Fruit fly (Drosophila melanogaster) whole organism, embryonic: Measurements from ENCODE around the gene CG2278.

Experiments used
- Asciz ChIP-seq: fragments of 200-800 bp; sonication (Bioruptor generic); optimal IDR thresholded peaks from 2 replicates; lab custom pipeline; 2017; ENCODE audit warnings: missing biosample characterization, mild to moderate bottlenecking, missing genetic modification characterization, missing genetic modification reagents
- CG10209 ChIP-seq: fragments of 200-800 bp; sonication (Bioruptor generic); optimal IDR thresholded peaks from 3 replicates; lab custom pipeline; 2017; ENCODE audit warnings: missing biosample characterization, mild to moderate bottlenecking, missing genetic modification characterization, missing genetic modification reagents
- CG10267 ChIP-seq: fragments of 200-800 bp; sonication (Bioruptor generic); optimal IDR thresholded peaks from 2 replicates; lab custom pipeline; 2018; ENCODE audit warnings: missing biosample characterization, mild to moderate bottlenecking, missing genetic modification characterization, moderate library complexity
- CG11247 ChIP-seq: fragments of 200-800 bp; sonication (Bioruptor generic); IDR thresholded peaks from 2 replicates; pipeline ENCODE4 v1.3.6; 2022; ENCODE audit warnings: missing biosample characterization, missing genetic modification characterization
- CG13424 ChIP-seq: fragments of 200-800 bp; sonication (Bioruptor generic); optimal IDR thresholded peaks from 2 replicates; lab custom pipeline; 2019; ENCODE audit warnings: missing biosample characterization, mild to moderate bottlenecking, missing genetic modification characterization, moderate library complexity
- CG16863 ChIP-seq: fragments of 200-800 bp; sonication (Bioruptor generic); optimal IDR thresholded peaks from 3 replicates; lab custom pipeline; 2016; ENCODE audit warnings: missing biosample characterization, missing genetic modification characterization
- CG17829 ChIP-seq: fragments of 200-800 bp; optimal IDR thresholded peaks from 2 replicates; lab custom pipeline; 2019; ENCODE audit warnings: missing biosample characterization, mild to moderate bottlenecking, missing genetic modification characterization, moderate library complexity
- CG18262 ChIP-seq: fragments of 200-800 bp; optimal IDR thresholded peaks from 3 replicates; lab custom pipeline; 2019; ENCODE audit warnings: missing biosample characterization, mild to moderate bottlenecking, missing genetic modification characterization, moderate library complexity
- CG1832 ChIP-seq: fragments of 200-800 bp; sonication (Bioruptor generic); optimal IDR thresholded peaks from 2 replicates; lab custom pipeline; 2017; ENCODE audit warnings: missing biosample characterization, mild to moderate bottlenecking, missing genetic modification characterization, inconsistent platforms
- CG2712 ChIP-seq: fragments of 200-800 bp; optimal IDR thresholded peaks from 3 replicates; lab custom pipeline; 2019; ENCODE audit warnings: missing biosample characterization, mild to moderate bottlenecking, missing genetic modification characterization, moderate library complexity
- CG30431 ChIP-seq: fragments of 200-800 bp; sonication (Bioruptor generic); optimal IDR thresholded peaks from 2 replicates; lab custom pipeline; 2017; ENCODE audit warnings: missing biosample characterization, missing genetic modification characterization
- CG31441 ChIP-seq: fragments of 200-800 bp; sonication (Bioruptor generic); IDR thresholded peaks from 2 replicates; pipeline ENCODE4 v1.3.6; 2022; ENCODE audit warnings: missing biosample characterization, missing genetic modification characterization
- CG4360 ChIP-seq: fragments of 200-800 bp; sonication (Bioruptor generic); IDR thresholded peaks from 2 replicates; pipeline ENCODE4 v1.3.6; 2022; ENCODE audit warnings: missing biosample characterization, missing genetic modification characterization
- CG6175 ChIP-seq: fragments of 200-800 bp; sonication (Bioruptor generic); IDR thresholded peaks from 3 replicates; pipeline ENCODE4 v1.3.6; 2022; ENCODE audit warnings: missing biosample characterization, missing genetic modification characterization
- CG6654 ChIP-seq: fragments of 200-800 bp; sonication (Bioruptor generic); optimal IDR thresholded peaks from 2 replicates; lab custom pipeline; 2017; ENCODE audit warnings: missing biosample characterization, mild to moderate bottlenecking, missing genetic modification characterization
- CG8478 ChIP-seq: fragments of >200 bp; optimal IDR thresholded peaks from 2 replicates; lab custom pipeline; 2018
- D ChIP-seq, 2 experiments: fragments of 200-800 bp in 1 of 2; fragments of >200 bp in 1 of 2; sonication (Bioruptor generic) in 1 of 2; optimal IDR thresholded peaks; 2 replicates in 1 of 2; 3 replicates in 1 of 2; lab custom pipeline; 2017; ENCODE audit warnings: mild to moderate bottlenecking in 1 of 2, missing biosample characterization in 1 of 2, missing genetic modification characterization in 1 of 2, missing genetic modification reagents in 1 of 2
- E2f2 ChIP-seq: fragments of 200-800 bp; sonication (Bioruptor generic); IDR thresholded peaks from 2 replicates; pipeline ENCODE4 v1.3.6; 2022; ENCODE audit warnings: missing biosample characterization, missing genetic modification characterization
- Hr3 ChIP-seq: fragments of 200-800 bp; sonication (Bioruptor generic); optimal IDR thresholded peaks from 3 replicates; lab custom pipeline; 2016; ENCODE audit warnings: missing biosample characterization, missing genetic modification characterization
- Kr ChIP-seq: fragments of 200-800 bp; sonication (Bioruptor generic); optimal IDR thresholded peaks from 2 replicates; lab custom pipeline; 2017; ENCODE audit warnings: missing biosample characterization, mild to moderate bottlenecking, missing genetic modification characterization
- Lpt ChIP-seq: fragments of >200 bp; optimal IDR thresholded peaks from 2 replicates; lab custom pipeline; 2018; ENCODE audit warnings: missing biosample characterization, missing genetic modification characterization
- MBD-R2 ChIP-seq: fragments of 200-800 bp; sonication (Bioruptor generic); IDR thresholded peaks from 2 replicates; pipeline ENCODE4 v1.3.6; 2022; ENCODE audit warnings: missing biosample characterization, missing genetic modification characterization
- Mad ChIP-seq: fragments of 200-800 bp; sonication (Bioruptor generic); optimal IDR thresholded peaks from 2 replicates; lab custom pipeline; 2016; ENCODE audit warnings: missing biosample characterization, missing genetic modification characterization
- Ravus ChIP-seq: fragments of 200-800 bp; sonication (Bioruptor generic); IDR thresholded peaks from 2 replicates; pipeline ENCODE4 v1.3.6; 2022; ENCODE audit warnings: missing biosample characterization, missing genetic modification characterization
- Side ChIP-seq: fragments of 200-800 bp; sonication (Bioruptor generic); optimal IDR thresholded peaks from 2 replicates; lab custom pipeline; 2016; ENCODE audit warnings: missing biosample characterization, missing genetic modification characterization
- Sox100B ChIP-seq: fragments of 200-800 bp; sonication (Bioruptor generic); optimal IDR thresholded peaks from 3 replicates; lab custom pipeline; 2018; ENCODE audit warnings: missing biosample characterization, mild to moderate bottlenecking, missing genetic modification characterization
- Trl ChIP-seq, 3 experiments: fragments of >200 bp in 2 of 3; fragments of 200-800 bp in 1 of 3; sonication (Bioruptor generic) in 1 of 3; optimal IDR thresholded peaks; 2 replicates in 1 of 3; 3 replicates in 2 of 3; lab custom pipeline; 2016 to 2017; ENCODE audit warnings: missing biosample characterization in 1 of 3, missing genetic modification characterization in 1 of 3
- br ChIP-seq: fragments of >200 bp; optimal IDR thresholded peaks from 2 replicates; lab custom pipeline; 2017
- bsh ChIP-seq, 2 experiments: fragments of 200-800 bp; sonication (Bioruptor generic); optimal IDR thresholded peaks; 2 replicates each; lab custom pipeline; 2017 to 2018; ENCODE audit warnings: mild to moderate bottlenecking in 2 of 2, missing biosample characterization in 2 of 2, missing genetic modification characterization in 2 of 2, moderate library complexity in 1 of 2
- cad ChIP-seq: fragments of >200 bp; optimal IDR thresholded peaks from 2 replicates; lab custom pipeline; 2017; ENCODE audit warnings: missing biosample characterization, missing genetic modification characterization
- chinmo ChIP-seq: fragments of 200-800 bp; sonication (Bioruptor generic); IDR thresholded peaks from 4 replicates; pipeline ENCODE4 v1.3.6; 2022; ENCODE audit warnings: missing biosample characterization, missing genetic modification characterization; ENCODE audit not compliant: partially characterized antibody
- danr ChIP-seq: fragments of 200-800 bp; sonication (Bioruptor generic); IDR thresholded peaks from 2 replicates; pipeline ENCODE4 v1.3.6; 2022; ENCODE audit warnings: missing biosample characterization, missing genetic modification characterization
- dmrt11E ChIP-seq: fragments of 200-800 bp; sonication (Bioruptor generic); optimal IDR thresholded peaks from 3 replicates; lab custom pipeline; 2018; ENCODE audit warnings: missing biosample characterization, mild to moderate bottlenecking, missing genetic modification characterization, moderate library complexity
- ems ChIP-seq: fragments of 200-800 bp; sonication (Bioruptor generic); optimal IDR thresholded peaks from 3 replicates; lab custom pipeline; 2016; ENCODE audit warnings: missing biosample characterization, missing genetic modification characterization
- fu2 ChIP-seq: fragments of 200-800 bp; sonication (Bioruptor generic); optimal IDR thresholded peaks from 2 replicates; lab custom pipeline; 2016; ENCODE audit warnings: missing biosample characterization, missing genetic modification characterization
- ham ChIP-seq: fragments of 200-800 bp; sonication (Bioruptor generic); IDR thresholded peaks from 2 replicates; pipeline ENCODE4 v1.3.6; 2022; ENCODE audit warnings: missing biosample characterization, missing genetic modification characterization
- jing ChIP-seq: fragments of 200-800 bp; sonication (Bioruptor generic); optimal IDR thresholded peaks from 2 replicates; lab custom pipeline; 2018; ENCODE audit warnings: missing biosample characterization, mild to moderate bottlenecking, missing genetic modification characterization
- lola ChIP-seq, 3 experiments: fragments of >200 bp in 2 of 3; fragments of 200-800 bp in 1 of 3; sonication (Bioruptor generic) in 1 of 3; optimal IDR thresholded peaks; 2 replicates each; lab custom pipeline; 2017 to 2019; ENCODE audit warnings: missing biosample characterization in 3 of 3, missing genetic modification characterization in 3 of 3, mild to moderate bottlenecking in 1 of 3, moderate library complexity in 1 of 3
- nmo ChIP-seq: fragments of 200-800 bp; sonication (Bioruptor generic); optimal IDR thresholded peaks from 2 replicates; lab custom pipeline; 2018; ENCODE audit warnings: missing biosample characterization, mild to moderate bottlenecking, missing genetic modification characterization, moderate library complexity
- nom ChIP-seq: fragments of 200-800 bp; sonication (Bioruptor generic); optimal IDR thresholded peaks from 2 replicates; lab custom pipeline; 2017; ENCODE audit warnings: missing biosample characterization, missing genetic modification characterization, mild to moderate bottlenecking, moderate library complexity, missing genetic modification reagents
- oc ChIP-seq: fragments of 200-800 bp; sonication (Bioruptor generic); optimal IDR thresholded peaks from 2 replicates; lab custom pipeline; 2018; ENCODE audit warnings: missing biosample characterization, mild to moderate bottlenecking, missing genetic modification characterization, moderate library complexity
- phol ChIP-seq: fragments of 200-800 bp; sonication (Bioruptor generic); optimal IDR thresholded peaks from 3 replicates; lab custom pipeline; 2018; ENCODE audit warnings: missing biosample characterization, mild to moderate bottlenecking, missing genetic modification characterization, moderate library complexity
- row ChIP-seq: fragments of 200-800 bp; sonication (Bioruptor generic); IDR thresholded peaks from 3 replicates; pipeline ENCODE4 v1.3.6; 2022; ENCODE audit warnings: missing biosample characterization, missing genetic modification characterization
- sr ChIP-seq: fragments of 200-800 bp; sonication (Bioruptor generic); IDR thresholded peaks from 3 replicates; pipeline ENCODE4 v1.3.6; 2022; ENCODE audit warnings: missing biosample characterization, missing genetic modification characterization
- ssp ChIP-seq: fragments of 200-800 bp; sonication (Bioruptor generic); IDR thresholded peaks from 2 replicates; pipeline ENCODE4 v1.3.6; 2022; ENCODE audit warnings: missing biosample characterization, missing genetic modification characterization
- sug ChIP-seq: fragments of 200-800 bp; optimal IDR thresholded peaks from 2 replicates; lab custom pipeline; 2019; ENCODE audit warnings: missing biosample characterization, mild to moderate bottlenecking, missing genetic modification characterization, moderate library complexity
- usp ChIP-seq: fragments of >200 bp; optimal IDR thresholded peaks from 2 replicates; lab custom pipeline; 2017; ENCODE audit warnings: missing biosample characterization, missing genetic modification characterization
- vvl ChIP-seq: fragments of 200-800 bp; sonication (Bioruptor generic); IDR thresholded peaks from 2 replicates; pipeline ENCODE4 v1.3.6; 2022; ENCODE audit warnings: missing biosample characterization, missing genetic modification characterization
- wek ChIP-seq: fragments of 200-800 bp; sonication (Bioruptor generic); optimal IDR thresholded peaks from 3 replicates; lab custom pipeline; 2018; ENCODE audit warnings: missing biosample characterization, mild to moderate bottlenecking, missing genetic modification characterization, moderate library complexity

The CG2278 gene

DNA sequence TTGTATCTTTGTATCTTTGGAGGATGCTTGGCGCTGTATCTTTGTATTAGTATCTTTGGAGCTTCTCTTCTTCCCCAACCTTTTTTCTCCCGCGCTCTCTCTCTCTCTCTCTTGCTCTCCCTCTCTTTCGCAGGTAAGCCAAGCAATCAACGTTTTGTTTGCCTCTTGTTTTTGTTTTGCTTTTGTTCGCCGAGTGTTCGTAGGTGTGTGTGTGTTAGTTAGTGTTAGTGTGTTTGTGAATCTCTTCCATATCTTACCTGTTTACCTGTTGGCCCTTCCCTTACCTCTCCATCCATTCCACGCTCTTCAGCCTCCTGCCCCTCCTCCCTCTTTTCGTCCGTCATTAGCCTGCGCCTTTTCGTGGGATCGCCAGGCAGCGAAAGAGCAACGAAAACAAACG is 44.0 kb upstream of the CG2278 start (continued):
- TF ChIP-seq fu2 (GFP tag; lab: Kevin White, UChicago) (no peak), danr (GFP tag; lab: Robert Waterston, UW) (no peak), oc (no peak), usp (GFP tag; lab: Kevin White, UChicago) (no peak), CG6175 (GFP tag; lab: Robert Waterston, UW) (no peak), CG8478 (lab: Kevin White, UChicago) (peak; percentile 66), vvl (GFP tag; lab: Robert Waterston, UW) (no peak), chinmo (0 out of 4 replicates have a peak, but pooled peaks have one; percentile 38), CG1832 (GFP tag; lab: Kevin White, UChicago) (peak; percentile 45), Ravus (GFP tag; lab: Robert Waterston, UW) (no peak), ham (GFP tag; lab: Robert Waterston, UW) (no peak), wek (no peak), row (GFP tag; lab: Robert Waterston, UW) (no peak), Trl (optimal IDR thresholded peaks at IDR 0.05; lab: Kevin White, UChicago) (peak; percentile 83 to 84), Trl (GFP tag; optimal IDR thresholded peaks at IDR 0.05; lab: Kevin White, UChicago) (no peak), jing (GFP tag; lab: Kevin White, UChicago) (no peak), CG31441 (GFP tag; lab: Robert Waterston, UW) (no peak), CG4360 (GFP tag; lab: Robert Waterston, UW) (peak; percentile 58), D (optimal IDR thresholded peaks at IDR 0.05; lab: Kevin White, UChicago) (peak; percentile 65), D (GFP tag; optimal IDR thresholded peaks at IDR 0.05; lab: Kevin White, UChicago) (no peak), CG30431 (GFP tag; lab: Kevin White, UChicago) (no peak), Asciz (GFP tag; lab: Kevin White, UChicago) (no peak)
- TF ChIP-seq, all 482 proteins: peak for 15

DNA sequence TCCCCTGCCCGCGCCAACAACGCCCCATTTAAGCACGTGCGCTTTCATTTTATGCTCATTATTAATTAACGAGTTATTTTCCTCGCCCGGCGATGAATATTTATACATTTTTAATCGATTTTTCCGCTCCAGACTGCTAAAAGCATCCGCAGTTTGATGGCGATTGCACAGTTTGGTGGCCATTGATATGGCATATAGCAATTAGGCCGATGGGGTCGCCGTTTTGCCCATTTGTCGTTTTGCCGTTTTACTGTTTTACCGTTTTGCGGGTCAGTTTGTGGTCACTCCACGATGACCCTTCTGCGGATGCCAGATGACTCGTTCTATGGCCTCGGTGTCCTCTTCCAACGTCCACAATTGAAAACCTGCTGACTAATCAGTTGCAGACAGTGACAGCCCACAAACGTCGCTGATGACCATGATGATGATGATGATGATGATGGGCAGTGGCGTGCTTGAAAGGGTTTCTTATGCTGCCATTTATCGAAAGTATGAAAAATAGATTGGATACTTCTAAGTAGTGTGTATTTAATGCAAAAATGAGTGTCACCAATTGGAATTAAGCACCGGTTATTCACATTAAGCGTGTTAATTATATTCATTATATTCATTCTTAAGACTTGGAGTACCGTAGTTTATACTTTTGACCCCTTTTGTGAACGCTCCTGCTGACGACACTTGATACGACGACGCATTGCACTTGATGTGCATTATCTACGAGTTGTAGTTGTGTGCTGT is 41.8 kb upstream of the CG2278 start:
- TF ChIP-seq E2f2 (GFP tag; lab: Robert Waterston, UW), result no peak
- TF ChIP-seq ems (GFP tag; lab: Kevin White, UChicago), result no peak
- no peak for TF ChIP-seq Sox100B (GFP tag; lab: Kevin White, UChicago)
- no peak for TF ChIP-seq CG30431 (GFP tag; lab: Kevin White, UChicago)
- no peak for TF ChIP-seq sug
- TF ChIP-seq sr (GFP tag; lab: Robert Waterston, UW), result no peak
- TF ChIP-seq Mad, result no peak
- no peak for TF ChIP-seq CG11247 (GFP tag; lab: Robert Waterston, UW)
- peak; percentile 19 for TF ChIP-seq dmrt11E (tag; lab: Kevin White, UChicago)
- peak; percentile 95 for TF ChIP-seq CG6654 (GFP tag; lab: Kevin White, UChicago)
- no peak for TF ChIP-seq CG16863
- TF ChIP-seq CG17829 (tag; lab: Kevin White, UChicago), result peak; percentile 5
- no peak for TF ChIP-seq CG13424 (tag; lab: Kevin White, UChicago)
- TF ChIP-seq phol, result peak; percentile 7
- peak; percentile 23 for TF ChIP-seq CG2712 (tag; lab: Kevin White, UChicago)
- peak; percentile 47 for TF ChIP-seq nom
- no peak for TF ChIP-seq CG10209 (GFP tag; lab: Kevin White, UChicago)
- peak; percentile 35 for TF ChIP-seq CG18262 (tag; lab: Kevin White, UChicago)
- no peak for TF ChIP-seq Hr3
- no peak for TF ChIP-seq fu2 (GFP tag; lab: Kevin White, UChicago)
- peak; percentile 83 for TF ChIP-seq cad (GFP tag; lab: Kevin White, UChicago)
- TF ChIP-seq MBD-R2, result no peak
- no peak for TF ChIP-seq Lpt (GFP tag; lab: Kevin White, UChicago)
- no peak for TF ChIP-seq CG10267 (tag; lab: Kevin White, UChicago)
- TF ChIP-seq Side (GFP tag; lab: Kevin White, UChicago), result no peak
- no peak for TF ChIP-seq br (lab: Kevin White, UChicago)
- TF ChIP-seq ssp (GFP tag; lab: Robert Waterston, UW), result no peak
- no peak for TF ChIP-seq Kr (GFP tag; lab: Kevin White, UChicago)
- peak in 1 of 2 experiments; percentile 33 for TF ChIP-seq bsh (GFP tag; optimal IDR thresholded peaks at IDR 0.05; lab: Kevin White, UChicago)
- TF ChIP-seq nmo, result peak; percentile 12
- peak in 1 of 3 experiments; percentile 18 for TF ChIP-seq lola (GFP tag; optimal IDR thresholded peaks at IDR 0.05; lab: Kevin White, UChicago)
